Fruit fly (Drosophila melanogaster): Measurements from ENCODE around the gene Tim9b.

Gene Tim9b

DNA sequence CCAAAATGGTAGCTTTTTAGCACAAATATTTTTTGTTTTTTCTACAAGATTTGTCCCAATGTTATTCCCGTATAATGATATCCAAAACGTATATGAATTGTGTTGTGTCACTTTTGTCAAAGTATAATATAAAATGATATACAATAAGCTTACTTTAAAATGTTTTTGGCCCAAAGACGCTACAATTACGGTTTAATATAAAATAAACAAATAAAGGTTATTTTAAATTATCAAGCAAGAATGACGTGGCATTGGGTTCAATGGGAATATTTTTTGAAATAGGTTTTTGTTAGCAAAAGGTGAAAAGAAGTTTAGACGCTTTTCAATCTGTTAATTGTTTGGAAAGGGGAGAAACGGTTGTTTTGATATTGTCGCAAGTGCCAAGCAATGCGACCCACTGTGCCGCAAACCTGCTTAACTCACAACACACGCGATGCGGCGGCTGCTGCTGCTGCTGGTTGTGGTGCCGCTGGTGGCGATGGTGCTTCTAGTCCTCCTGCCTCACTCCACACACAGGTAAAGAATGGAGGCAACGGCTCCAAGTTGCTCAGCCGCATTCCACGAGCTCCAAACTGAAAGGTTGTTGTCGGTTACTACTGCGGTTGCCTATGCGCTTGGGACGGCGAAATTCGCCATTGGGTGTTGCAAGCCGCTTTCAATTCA, 45.0 kb upstream of the Tim9b start:
- TF ChIP-seq kay (GFP tag; ENCODE audit: borderline replicate concordance), result no peak
- no peak for TF ChIP-seq toe (GFP tag; optimal IDR thresholded peaks at IDR 0.05)
- no peak for TF ChIP-seq cnc (optimal IDR thresholded peaks at IDR 0.05)
- peak; percentile 60 for TF ChIP-seq CG11617 (GFP tag; optimal IDR thresholded peaks at IDR 0.05)
- TF ChIP-seq CG1620 (GFP tag; optimal IDR thresholded peaks at IDR 0.05), result no peak
- TF ChIP-seq CG7101 (tag; optimal IDR thresholded peaks at IDR 0.05), result peak; percentile 47
- no peak for TF ChIP-seq Clk (GFP tag; optimal IDR thresholded peaks at IDR 0.05)
- peak; percentile 19 for TF ChIP-seq ovo (GFP tag; optimal IDR thresholded peaks at IDR 0.05)
- peak; percentile 50 for TF ChIP-seq CG5204 (GFP tag; optimal IDR thresholded peaks at IDR 0.05)
- TF ChIP-seq tj (GFP tag; optimal IDR thresholded peaks at IDR 0.05), result peak; percentile 17
- peak; percentile 8 for TF ChIP-seq pad (GFP tag; optimal IDR thresholded peaks at IDR 0.05)
- peak; percentile 17 for TF ChIP-seq CG7045 (GFP tag; optimal IDR thresholded peaks at IDR 0.05)

DNA sequence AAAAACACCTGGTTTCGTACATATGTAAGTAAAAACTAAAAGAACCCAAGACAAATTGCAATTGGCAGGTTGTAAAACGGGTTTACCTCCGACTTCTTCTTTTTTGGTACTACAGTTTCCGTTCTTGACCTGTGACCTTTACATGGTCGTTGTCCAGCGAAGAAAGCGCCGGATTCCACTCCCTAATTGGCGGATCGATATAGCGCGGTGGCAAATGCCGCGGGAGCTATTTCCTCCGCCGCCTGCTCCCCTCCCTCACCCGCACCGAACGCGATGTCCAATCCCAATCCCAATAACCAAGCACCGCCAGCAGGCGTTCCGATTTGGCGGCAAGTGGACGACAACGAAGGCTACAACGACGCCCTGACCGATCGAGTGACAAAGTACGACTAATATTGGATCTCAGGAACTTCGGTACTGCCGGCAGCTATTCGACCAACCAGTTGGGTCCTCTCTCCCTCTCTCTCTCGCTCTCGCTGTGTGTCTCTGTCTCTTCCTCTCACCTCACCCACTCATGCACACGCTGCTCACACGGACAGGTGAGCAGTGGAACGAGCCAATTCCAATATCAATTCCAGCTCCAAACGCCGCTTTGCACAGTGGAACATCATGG, 44.4 kb upstream of the Tim9b start:
- peak; percentile 29 for TF ChIP-seq CG1620 (GFP tag; optimal IDR thresholded peaks at IDR 0.05)
- peak; percentile 1 for TF ChIP-seq CG12768 (GFP tag; optimal IDR thresholded peaks at IDR 0.05)
- no peak for TF ChIP-seq cic (GFP tag; optimal IDR thresholded peaks at IDR 0.05)
- no peak for TF ChIP-seq tj (GFP tag; optimal IDR thresholded peaks at IDR 0.05)
- peak; percentile 40 for TF ChIP-seq bab1 (GFP tag; optimal IDR thresholded peaks at IDR 0.05)
- no peak for TF ChIP-seq Mnt (GFP tag; optimal IDR thresholded peaks at IDR 0.05)
- no peak for TF ChIP-seq CG7045 (GFP tag; optimal IDR thresholded peaks at IDR 0.05)

DNA sequence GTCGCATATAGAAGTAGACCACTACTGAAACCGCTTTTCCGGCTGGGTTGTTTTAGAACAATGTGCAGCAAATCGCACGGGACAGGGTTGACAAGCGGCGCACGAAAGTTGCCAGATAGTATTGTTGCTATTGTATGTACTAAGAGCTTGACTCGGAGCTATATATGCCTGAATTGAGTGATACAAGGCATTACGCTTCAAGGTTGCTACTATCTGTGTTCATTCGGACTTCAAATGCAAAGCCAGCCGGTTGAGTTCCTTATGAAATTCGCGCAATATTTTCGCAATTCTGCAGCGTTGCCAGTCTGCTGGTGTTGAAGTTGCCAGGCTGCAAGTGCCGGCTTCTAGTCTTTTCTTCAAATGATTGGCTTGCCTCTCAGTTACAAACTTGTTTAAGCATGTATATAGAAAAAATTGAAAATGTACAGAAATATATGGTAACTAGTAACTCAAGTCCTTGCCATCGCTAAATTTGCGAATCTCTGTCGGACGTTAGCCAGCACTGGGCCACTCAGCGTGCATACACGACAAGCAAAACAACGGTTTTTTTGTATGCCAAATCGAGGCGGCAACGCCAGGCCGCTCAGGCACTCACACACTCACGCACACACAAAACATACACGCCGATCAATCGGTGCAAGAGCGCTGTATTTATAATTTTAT, 33.6 kb upstream of the Tim9b start, which contains the start of the genes Ranbp21 and Elys:
Ranbp21 (minus strand) TSS at position 513 of the 663 bp plus-strand sequence.
Elys (plus strand) TSS at position 549 of the 663 bp plus-strand sequence.
- TF ChIP-seq bab1 (GFP tag; optimal IDR thresholded peaks at IDR 0.05) (no peak), CG11617 (GFP tag; optimal IDR thresholded peaks at IDR 0.05) (peak; percentile 55), CG1620 (GFP tag; optimal IDR thresholded peaks at IDR 0.05) (peak; percentile 81), tj (GFP tag; optimal IDR thresholded peaks at IDR 0.05) (peak; percentile 53), CG12768 (GFP tag; optimal IDR thresholded peaks at IDR 0.05) (peak; percentile 21), kay (GFP tag; ENCODE audit: borderline replicate concordance) (no peak), CG7101 (tag; optimal IDR thresholded peaks at IDR 0.05) (peak; percentile 58), CG33017 (tag; optimal IDR thresholded peaks at IDR 0.05) (no peak), CG7045 (GFP tag; optimal IDR thresholded peaks at IDR 0.05) (no peak), Mnt (GFP tag; optimal IDR thresholded peaks at IDR 0.05) (peak; percentile 66), cnc (optimal IDR thresholded peaks at IDR 0.05) (no peak), pad (GFP tag; optimal IDR thresholded peaks at IDR 0.05) (peak; percentile 71), ovo (GFP tag; optimal IDR thresholded peaks at IDR 0.05) (peak; percentile 87), CG14711 (tag; optimal IDR thresholded peaks at IDR 0.05) (peak; percentile 93), Crg-1 (GFP tag; optimal IDR thresholded peaks at IDR 0.05) (peak; percentile 56), Clk (GFP tag; optimal IDR thresholded peaks at IDR 0.05) (peak; percentile 3), CG5204 (GFP tag; optimal IDR thresholded peaks at IDR 0.05) (no peak), cic (GFP tag; optimal IDR thresholded peaks at IDR 0.05) (no peak), Hr96 (GFP tag; optimal IDR thresholded peaks at IDR 0.05) (no peak)

dm6 chrX:19645873-19646541, 27.7 kb upstream of the Tim9b start, which contains the start of gene Arp10:
TSS of gene Arp10 (minus strand) at chrX:19646176.
- TF ChIP-seq cic (GFP tag; optimal IDR thresholded peaks at IDR 0.05), result no peak
- peak; percentile 36 for TF ChIP-seq CG33017 (tag; optimal IDR thresholded peaks at IDR 0.05)
- TF ChIP-seq CG14711 (tag; optimal IDR thresholded peaks at IDR 0.05), result no peak
- TF ChIP-seq bab1 (GFP tag; optimal IDR thresholded peaks at IDR 0.05), result peak; percentile 15

dm6 chrX:19642819-19643504, 24.6 kb upstream of the Tim9b start, which contains the start of the genes CG12237 and Sec61gamma:
TSS of gene CG12237 (minus strand) at chrX:19642869.
TSS of gene Sec61gamma (plus strand) at chrX:19643327.
- peak; percentile 1 for TF ChIP-seq CG12768 (GFP tag; optimal IDR thresholded peaks at IDR 0.05)
- TF ChIP-seq toe (GFP tag; optimal IDR thresholded peaks at IDR 0.05), result no peak
- TF ChIP-seq cic (GFP tag; optimal IDR thresholded peaks at IDR 0.05), result no peak
- TF ChIP-seq CG11617 (GFP tag; optimal IDR thresholded peaks at IDR 0.05), result peak; percentile 18
- peak; percentile 31 for TF ChIP-seq Mnt (GFP tag; optimal IDR thresholded peaks at IDR 0.05)
- peak; percentile 55 for TF ChIP-seq bab1 (GFP tag; optimal IDR thresholded peaks at IDR 0.05)
- peak; percentile 40 for TF ChIP-seq CG7101 (tag; optimal IDR thresholded peaks at IDR 0.05)
- TF ChIP-seq tj (GFP tag; optimal IDR thresholded peaks at IDR 0.05), result peak; percentile 41
- TF ChIP-seq Hr96 (GFP tag; optimal IDR thresholded peaks at IDR 0.05), result no peak
- peak; percentile 65 for TF ChIP-seq CG1620 (GFP tag; optimal IDR thresholded peaks at IDR 0.05)
- TF ChIP-seq ovo (GFP tag; optimal IDR thresholded peaks at IDR 0.05), result peak; percentile 95
- TF ChIP-seq pad (GFP tag; optimal IDR thresholded peaks at IDR 0.05), result peak; percentile 39
